Fruit fly (Drosophila melanogaster) whole organism, embryonic: Measurements from ENCODE around the gene CG5853.

ENCODE experiments used
- Bdp1 ChIP-seq: fragments of 200-800 bp; sonication (Bioruptor generic); optimal IDR thresholded peaks from 3 replicates; lab custom pipeline; 2016; ENCODE audit warnings: missing biosample characterization, missing genetic modification characterization
- Bgb ChIP-seq: fragments of 200-800 bp; sonication (Bioruptor generic); IDR thresholded peaks from 2 replicates; pipeline ENCODE4 v1.3.6; 2022; ENCODE audit warnings: missing biosample characterization, missing genetic modification characterization; ENCODE audit not compliant: partially characterized antibody
- CG10267 ChIP-seq: fragments of 200-800 bp; sonication (Bioruptor generic); optimal IDR thresholded peaks from 2 replicates; lab custom pipeline; 2018; ENCODE audit warnings: missing biosample characterization, mild to moderate bottlenecking, missing genetic modification characterization, moderate library complexity
- CG10366 ChIP-seq: fragments of 200-800 bp; sonication (Bioruptor generic); IDR thresholded peaks from 2 replicates; pipeline ENCODE4 v1.3.6; 2022; ENCODE audit warnings: missing biosample characterization, missing genetic modification characterization
- CG12104 ChIP-seq: fragments of 200-800 bp; sonication (Bioruptor generic); optimal IDR thresholded peaks from 3 replicates; lab custom pipeline; 2016; ENCODE audit warnings: missing biosample characterization, missing genetic modification characterization
- CG14050 ChIP-seq: fragments of 200-800 bp; sonication (Bioruptor generic); IDR thresholded peaks from 3 replicates; pipeline ENCODE4 v1.3.6; 2022; ENCODE audit warnings: missing biosample characterization, missing genetic modification characterization
- CG15514 ChIP-seq: fragments of 200-800 bp; sonication (Bioruptor generic); optimal IDR thresholded peaks from 3 replicates; lab custom pipeline; 2017; ENCODE audit warnings: missing biosample characterization, missing genetic modification characterization, mild to moderate bottlenecking, moderate library complexity, missing genetic modification reagents
- CG17186 ChIP-seq: fragments of 200-800 bp; sonication (Bioruptor generic); optimal IDR thresholded peaks from 3 replicates; lab custom pipeline; 2017; ENCODE audit warnings: missing biosample characterization, missing genetic modification reagents, missing genetic modification characterization
- CG30020 ChIP-seq: fragments of 200-800 bp; optimal IDR thresholded peaks from 2 replicates; lab custom pipeline; 2019; ENCODE audit warnings: missing biosample characterization, mild to moderate bottlenecking, missing genetic modification characterization, moderate library complexity
- CG31224 ChIP-seq: fragments of 200-800 bp; sonication (Bioruptor generic); IDR thresholded peaks from 2 replicates; pipeline ENCODE4 v1.3.6; 2022; ENCODE audit warnings: missing biosample characterization, missing genetic modification characterization
- CG3281 ChIP-seq: fragments of 200-800 bp; sonication (Bioruptor generic); optimal IDR thresholded peaks from 3 replicates; lab custom pipeline; 2017; ENCODE audit warnings: missing biosample characterization, mild to moderate bottlenecking, missing genetic modification characterization
- CG34224 ChIP-seq: fragments of 200-800 bp; sonication (Bioruptor generic); IDR thresholded peaks from 3 replicates; pipeline ENCODE4 v1.3.6; 2022; ENCODE audit warnings: missing biosample characterization, missing genetic modification characterization; ENCODE audit not compliant: partially characterized antibody
- CG6254 ChIP-seq: fragments of 200-800 bp; sonication (Bioruptor generic); optimal IDR thresholded peaks from 3 replicates; lab custom pipeline; 2017; ENCODE audit warnings: mild to moderate bottlenecking, missing biosample characterization, missing genetic modification reagents, missing genetic modification characterization
- CG6854 ChIP-seq: fragments of 200-800 bp; sonication (Bioruptor generic); optimal IDR thresholded peaks from 3 replicates; lab custom pipeline; 2017; ENCODE audit warnings: missing biosample characterization, mild to moderate bottlenecking, missing genetic modification characterization
- CG7987 ChIP-seq: fragments of 200-800 bp; sonication (Bioruptor generic); optimal IDR thresholded peaks from 2 replicates; lab custom pipeline; 2018; ENCODE audit warnings: missing biosample characterization, mild to moderate bottlenecking, missing genetic modification characterization, moderate library complexity
- CG8388 ChIP-seq: fragments of 200-800 bp; sonication (Bioruptor generic); optimal IDR thresholded peaks from 2 replicates; lab custom pipeline; 2019; ENCODE audit warnings: missing biosample characterization, mild to moderate bottlenecking, missing genetic modification characterization, moderate library complexity
- CG9817 ChIP-seq: fragments of 200-800 bp; sonication (Bioruptor generic); optimal IDR thresholded peaks from 2 replicates; lab custom pipeline; 2018; ENCODE audit warnings: missing biosample characterization, mild to moderate bottlenecking, missing genetic modification characterization, moderate library complexity
- Dp ChIP-seq: fragments of 200-800 bp; sonication (Bioruptor generic); optimal IDR thresholded peaks from 2 replicates; lab custom pipeline; 2018; ENCODE audit warnings: missing biosample characterization, mild to moderate bottlenecking, missing genetic modification characterization, moderate library complexity
- E2f1 ChIP-seq: fragments of 200-800 bp; sonication (Bioruptor generic); IDR thresholded peaks from 2 replicates; pipeline ENCODE4 v1.3.6; 2022; ENCODE audit warnings: missing biosample characterization, missing genetic modification characterization
- H15 ChIP-seq: fragments of 200-800 bp; sonication (Bioruptor generic); IDR thresholded peaks from 3 replicates; pipeline ENCODE4 v1.3.6; 2022; ENCODE audit warnings: missing biosample characterization, missing genetic modification characterization
- Hmx ChIP-seq: fragments of 200-800 bp; sonication (Bioruptor generic); optimal IDR thresholded peaks from 2 replicates; lab custom pipeline; 2016; ENCODE audit warnings: missing biosample characterization, missing genetic modification characterization
- Hr51 ChIP-seq, 2 experiments: fragments of 200-800 bp; sonication (Bioruptor generic); optimal IDR thresholded peaks; 2 replicates in 1 of 2; 3 replicates in 1 of 2; lab custom pipeline; 2016 to 2018; ENCODE audit warnings: missing biosample characterization in 2 of 2, missing genetic modification characterization in 2 of 2, mild to moderate bottlenecking in 1 of 2, moderate library complexity in 1 of 2
- NC2α ChIP-seq: fragments of 200-800 bp; sonication (Bioruptor generic); optimal IDR thresholded peaks from 2 replicates; lab custom pipeline; 2016; ENCODE audit warnings: missing biosample characterization, missing genetic modification characterization
- Neu2 ChIP-seq: fragments of 200-800 bp; sonication (Bioruptor generic); optimal IDR thresholded peaks from 3 replicates; lab custom pipeline; 2016; ENCODE audit warnings: missing biosample characterization, missing genetic modification characterization, borderline replicate concordance
- Nf-YC ChIP-seq: fragments of 200-800 bp; optimal IDR thresholded peaks from 3 replicates; lab custom pipeline; 2019; ENCODE audit warnings: missing biosample characterization, mild to moderate bottlenecking, missing genetic modification characterization, moderate library complexity
- Optix ChIP-seq: fragments of 200-800 bp; sonication (Bioruptor generic); IDR thresholded peaks from 3 replicates; pipeline ENCODE4 v1.3.6; 2022; ENCODE audit warnings: missing biosample characterization, missing genetic modification characterization
- Ravus ChIP-seq: fragments of 200-800 bp; sonication (Bioruptor generic); IDR thresholded peaks from 2 replicates; pipeline ENCODE4 v1.3.6; 2022; ENCODE audit warnings: missing biosample characterization, missing genetic modification characterization
- aop ChIP-seq: fragments of 200-800 bp; sonication (Bioruptor generic); IDR thresholded peaks from 2 replicates; pipeline ENCODE4 v1.3.6; 2022; ENCODE audit warnings: missing biosample characterization, missing genetic modification characterization
- ara ChIP-seq: fragments of 200-800 bp; sonication (Bioruptor generic); IDR thresholded peaks from 2 replicates; pipeline ENCODE4 v1.3.6; 2022; ENCODE audit warnings: missing biosample characterization, missing genetic modification characterization
- bab2 ChIP-seq: fragments of 200-800 bp; sonication (Bioruptor generic); optimal IDR thresholded peaks from 2 replicates; lab custom pipeline; 2016; ENCODE audit warnings: missing biosample characterization, missing genetic modification characterization
- bbx ChIP-seq: fragments of 200-800 bp; sonication (Bioruptor generic); IDR thresholded peaks from 2 replicates; pipeline ENCODE4 v1.3.6; 2022; ENCODE audit warnings: missing biosample characterization, missing genetic modification characterization; ENCODE audit not compliant: partially characterized antibody
- cas ChIP-seq: fragments of 200-800 bp; sonication (Bioruptor generic); IDR thresholded peaks from 2 replicates; pipeline ENCODE4 v1.3.6; 2022; ENCODE audit warnings: missing biosample characterization, missing genetic modification characterization
- cato ChIP-seq: fragments of 200-800 bp; sonication (Bioruptor generic); optimal IDR thresholded peaks from 2 replicates; lab custom pipeline; 2016; ENCODE audit warnings: missing biosample characterization, missing genetic modification characterization, borderline replicate concordance
- croc ChIP-seq: fragments of 200-800 bp; sonication (Bioruptor generic); conservative IDR thresholded peaks from 3 replicates; pipeline ENCODE4 v1.3.6; 2022; ENCODE audit warnings: missing biosample characterization, missing genetic modification characterization
- disco-r ChIP-seq: fragments of 200-800 bp; sonication (Bioruptor generic); optimal IDR thresholded peaks from 2 replicates; lab custom pipeline; 2016; ENCODE audit warnings: missing biosample characterization, missing genetic modification characterization
- eyg ChIP-seq: fragments of 200-800 bp; sonication (Bioruptor generic); optimal IDR thresholded peaks from 3 replicates; lab custom pipeline; 2016; ENCODE audit warnings: missing biosample characterization, missing genetic modification characterization
- fru ChIP-seq: fragments of >200 bp; optimal IDR thresholded peaks from 2 replicates; lab custom pipeline; 2017
- hkb ChIP-seq, 2 experiments: fragments of 200-800 bp in 1 of 2; fragments of >200 bp in 1 of 2; sonication (Bioruptor generic) in 1 of 2; IDR thresholded peaks in 1 of 2; optimal IDR thresholded peaks in 1 of 2; 2 replicates each; pipeline versions ENCODE4 v1.3.6 to Lab custom; 2017 to 2022; ENCODE audit warnings: missing biosample characterization in 1 of 2, missing genetic modification characterization in 1 of 2
- jigr1 ChIP-seq: fragments of 200-800 bp; sonication (Bioruptor generic); IDR thresholded peaks from 3 replicates; pipeline ENCODE4 v1.3.6; 2022; ENCODE audit warnings: missing biosample characterization, missing genetic modification characterization
- odd ChIP-seq: fragments of 200-800 bp; sonication (Bioruptor generic); optimal IDR thresholded peaks from 2 replicates; lab custom pipeline; 2017; ENCODE audit warnings: missing biosample characterization, mild to moderate bottlenecking, missing genetic modification characterization
- org-1 ChIP-seq: fragments of 200-800 bp; sonication (Bioruptor generic); optimal IDR thresholded peaks from 2 replicates; lab custom pipeline; 2017; ENCODE audit warnings: missing biosample characterization, missing genetic modification characterization
- rib ChIP-seq: fragments of 200-800 bp; sonication (Bioruptor generic); IDR thresholded peaks from 2 replicates; pipeline ENCODE4 v1.3.6; 2022; ENCODE audit warnings: missing biosample characterization, missing genetic modification characterization
- tll ChIP-seq, 2 experiments: fragments of 200-800 bp in 1 of 2; fragments of >200 bp in 1 of 2; sonication (Bioruptor generic) in 1 of 2; optimal IDR thresholded peaks; 2 replicates each; lab custom pipeline; 2017 to 2019; ENCODE audit warnings: missing biosample characterization in 2 of 2, missing genetic modification characterization in 2 of 2, mild to moderate bottlenecking in 1 of 2, moderate library complexity in 1 of 2
- vnd ChIP-seq: fragments of 200-800 bp; sonication (Bioruptor generic); IDR thresholded peaks from 3 replicates; pipeline ENCODE4 v1.3.6; 2022; ENCODE audit warnings: missing biosample characterization, missing genetic modification characterization; ENCODE audit not compliant: partially characterized antibody
- vvl ChIP-seq: fragments of 200-800 bp; sonication (Bioruptor generic); IDR thresholded peaks from 2 replicates; pipeline ENCODE4 v1.3.6; 2022; ENCODE audit warnings: missing biosample characterization, missing genetic modification characterization
- zen ChIP-seq: fragments of 200-800 bp; sonication (Bioruptor generic); optimal IDR thresholded peaks from 3 replicates; lab custom pipeline; 2018; ENCODE audit warnings: missing biosample characterization, mild to moderate bottlenecking, missing genetic modification characterization, moderate library complexity
- zen2 ChIP-seq: fragments of 200-800 bp; sonication (Bioruptor generic); IDR thresholded peaks from 3 replicates; pipeline ENCODE4 v1.3.6; 2022; ENCODE audit warnings: missing biosample characterization, missing genetic modification characterization; ENCODE audit not compliant: partially characterized antibody

CG5853 gene

DNA sequence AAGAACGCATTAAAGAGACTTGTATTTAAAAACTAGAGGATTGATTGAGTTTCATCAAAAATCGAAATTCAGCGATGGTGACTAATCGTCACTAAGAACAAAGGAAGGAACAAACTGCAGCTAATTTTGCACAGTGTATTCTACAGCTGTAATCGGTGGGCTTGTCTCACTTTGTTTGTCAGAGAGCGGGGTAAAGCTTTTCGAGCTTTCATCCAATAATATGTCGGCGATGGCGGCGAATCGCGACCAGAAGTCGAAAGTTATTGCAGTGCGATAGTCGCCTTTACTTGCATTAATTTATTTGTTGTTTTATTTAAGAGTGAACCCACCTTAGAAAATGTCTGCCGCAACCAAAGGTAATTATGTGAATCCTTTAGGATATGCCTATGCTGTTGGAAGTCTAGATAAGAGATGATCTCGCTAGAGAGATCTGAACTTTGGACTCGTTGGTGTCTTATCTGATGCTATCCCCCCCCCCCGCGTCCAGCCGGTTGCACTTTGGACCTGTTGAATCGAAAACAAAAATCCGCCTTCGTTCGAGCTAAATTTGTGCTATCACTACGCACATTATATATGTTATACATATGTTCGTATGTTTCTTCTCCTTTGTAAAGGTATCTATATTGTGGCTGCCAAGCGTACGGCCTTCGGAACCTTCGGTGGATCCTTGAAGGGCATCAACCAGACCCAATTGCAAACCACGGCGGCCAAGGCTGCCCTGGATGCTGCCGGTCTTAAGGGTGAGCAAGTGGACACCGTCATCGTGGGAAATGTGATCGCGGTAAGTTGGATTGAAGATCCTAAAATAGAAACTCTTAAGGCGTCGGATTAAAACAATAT lies 32.2 kb downstream of the CG5853 start, which contains the start of gene yip2 (continued):
- TF ChIP-seq Nf-YC (tag; lab: Kevin White, UChicago) (peak; percentile 67), CG6254 (peak; percentile 59), CG15514 (GFP tag; lab: Kevin White, UChicago) (peak; percentile 63), rib (GFP tag; lab: Robert Waterston, UW) (peak; percentile 68; the same call in 1 of the 2 replicates), CG8388 (GFP tag; lab: Kevin White, UChicago) (peak; percentile 52), tll (GFP tag; optimal IDR thresholded peaks at IDR 0.05; lab: Kevin White, UChicago) (no peak), odd (peak; percentile 62), Hr51 (GFP tag; optimal IDR thresholded peaks at IDR 0.05; lab: Kevin White, UChicago) (peak; percentile 20 to 77), E2f1 (peak; percentile 17; the same call in 1 of the 2 replicates), aop (GFP tag; lab: Robert Waterston, UW) (no peak), CG30020 (tag; lab: Kevin White, UChicago) (no peak), CG14050 (GFP tag; lab: Robert Waterston, UW) (peak; percentile 47; the same call in 1 of the 3 replicates), Dp (no peak), H15 (GFP tag; lab: Robert Waterston, UW) (peak; percentile 31; the same call in 1 of the 3 replicates), org-1 (GFP tag; lab: Kevin White, UChicago) (peak; percentile 10), NC2α (GFP tag; lab: Kevin White, UChicago) (no peak), ara (GFP tag; lab: Robert Waterston, UW) (peak; percentile 35; the same call in 1 of the 2 replicates), CG6854 (peak; percentile 57), CG31224 (GFP tag; lab: Robert Waterston, UW) (no peak; the same call in none of the 2 replicates), Bgb (GFP tag; lab: Robert Waterston, UW) (0 out of 2 replicates have a peak, but pooled peaks have one; percentile 11), CG10366 (GFP tag; lab: Robert Waterston, UW) (peak; percentile 65), CG34224 (GFP tag; lab: Robert Waterston, UW) (no peak), CG10267 (tag; lab: Kevin White, UChicago) (peak; percentile 36), Bdp1 (no peak), Neu2 (GFP tag; lab: Kevin White, UChicago) (no peak), CG12104 (GFP tag; lab: Kevin White, UChicago) (peak; percentile 14), disco-r (GFP tag; lab: Kevin White, UChicago) (no peak), zen2 (GFP tag; lab: Robert Waterston, UW) (no peak), croc (no peak), Ravus (GFP tag; lab: Robert Waterston, UW) (no peak), bab2 (peak; percentile 61), vnd (no peak), vvl (peak; percentile 83), CG3281 (peak; percentile 57), cato (GFP tag; lab: Kevin White, UChicago) (no peak), eyg (GFP tag; lab: Kevin White, UChicago) (peak; percentile 34), hkb (optimal IDR thresholded peaks at IDR 0.05; lab: Kevin White, UChicago) (no peak), hkb (GFP tag; IDR thresholded peaks at IDR 0.05; lab: Robert Waterston, UW) (peak; percentile 76), jigr1 (GFP tag; lab: Robert Waterston, UW) (no peak), Optix (no peak; the same call in 2 of the 3 replicates), Hmx (GFP tag; lab: Kevin White, UChicago) (peak; percentile 26), bbx (GFP tag; lab: Robert Waterston, UW) (no peak; the same call in 1 of the 2 replicates), CG17186 (no peak), zen (tag; lab: Kevin White, UChicago) (no peak), CG7987 (GFP tag; lab: Kevin White, UChicago) (peak; percentile 37), CG9817 (tag; lab: Kevin White, UChicago) (peak; percentile 39), fru (lab: Kevin White, UChicago) (no peak), cas (GFP tag; lab: Robert Waterston, UW) (0 out of 2 replicates have a peak, but pooled peaks have one; percentile 10)
